Worm (Caenorhabditis elegans) whole organism, late embryonic: ENCODE measurements around the gene K08C7.6.
"Not testable (repeated sequence)": the region's sequence is repeated elsewhere in the genome, so short reads cannot be mapped to it uniquely, and the experiment has no call there.

Experiments
- C38D4.7 ChIP-seq: fragments of 200-800 bp; sonication (Bioruptor generic); optimal IDR thresholded peaks from 2 replicates; lab custom pipeline; 2018; ENCODE audit warnings: mild to moderate bottlenecking, missing genetic modification characterization, moderate library complexity, missing compliant biosample characterization
- F13H6.1 ChIP-seq: sonication (generic microtip); optimal IDR thresholded peaks from 2 replicates; lab custom pipeline; 2016; ENCODE audit warnings: missing genetic modification characterization, missing compliant biosample characterization
- K09A11.1 ChIP-seq: sonication (generic microtip); optimal IDR thresholded peaks from 2 replicates; lab custom pipeline; 2017; ENCODE audit warnings: antibody characterized with exemption, mild to moderate bottlenecking, missing genetic modification characterization, missing compliant biosample characterization; ENCODE audit not compliant: insufficient read depth
- T23F11.4 ChIP-seq: fragments of 200-800 bp; sonication (Bioruptor generic); optimal IDR thresholded peaks from 2 replicates; lab custom pipeline; 2018; ENCODE audit warnings: mild to moderate bottlenecking, missing genetic modification characterization, missing compliant biosample characterization
- ceh-14 ChIP-seq: sonication (generic microtip); optimal IDR thresholded peaks from 2 replicates; lab custom pipeline; 2016; ENCODE audit warnings: missing genotype, missing genetic modification characterization, missing compliant biosample characterization
- ceh-18 ChIP-seq: sonication (generic microtip); optimal IDR thresholded peaks from 2 replicates; lab custom pipeline; 2016; ENCODE audit warnings: missing genetic modification characterization, missing compliant biosample characterization
- ceh-2 ChIP-seq: sonication (generic microtip); optimal IDR thresholded peaks from 2 replicates; lab custom pipeline; 2016; ENCODE audit warnings: missing genotype, missing genetic modification characterization, missing compliant biosample characterization
- ceh-24 ChIP-seq: sonication (generic microtip); optimal IDR thresholded peaks from 2 replicates; lab custom pipeline; 2016; ENCODE audit warnings: mild to moderate bottlenecking, missing genetic modification characterization, missing compliant biosample characterization
- ceh-30 ChIP-seq: fragments of 150-350 bp; optimal IDR thresholded peaks from 2 replicates; lab custom pipeline; 2014; ENCODE audit warnings: missing biosample characterization, missing genetic modification characterization
- ceh-34 ChIP-seq: sonication (generic microtip); optimal IDR thresholded peaks from 2 replicates; lab custom pipeline; 2016; ENCODE audit warnings: mild to moderate bottlenecking, missing genetic modification characterization, missing compliant biosample characterization
- ceh-45 ChIP-seq: fragments of 200-800 bp; sonication (Bioruptor generic); IDR thresholded peaks from 2 replicates; pipeline ENCODE4 v1.3.6; 2022; ENCODE audit warnings: missing genetic modification reagents, missing genetic modification characterization, missing compliant biosample characterization
- ceh-48 ChIP-seq: sonication (generic microtip); optimal IDR thresholded peaks from 2 replicates; lab custom pipeline; 2016; ENCODE audit warnings: missing genetic modification characterization, inconsistent platforms, missing compliant biosample characterization
- ceh-9 ChIP-seq: sonication (generic microtip); optimal IDR thresholded peaks from 2 replicates; lab custom pipeline; 2016; ENCODE audit warnings: mild to moderate bottlenecking, missing genetic modification characterization, inconsistent platforms, missing compliant biosample characterization
- che-1 ChIP-seq: sonication (generic microtip); optimal IDR thresholded peaks from 2 replicates; lab custom pipeline; 2016; ENCODE audit warnings: mild to moderate bottlenecking, missing genetic modification characterization, missing compliant biosample characterization
- dve-1 ChIP-seq: sonication (generic microtip); optimal IDR thresholded peaks from 2 replicates; lab custom pipeline; 2017; ENCODE audit warnings: antibody characterized with exemption, mild to moderate bottlenecking, missing genetic modification characterization, missing compliant biosample characterization
- elt-4 ChIP-seq: sonication (generic microtip); optimal IDR thresholded peaks from 2 replicates; lab custom pipeline; 2016; ENCODE audit warnings: missing genetic modification characterization, missing compliant biosample characterization
- ets-4 ChIP-seq: sonication (generic microtip); optimal IDR thresholded peaks from 2 replicates; lab custom pipeline; 2016; ENCODE audit warnings: missing genetic modification characterization, missing compliant biosample characterization
- fkh-10 ChIP-seq: fragments of 150-350 bp; optimal IDR thresholded peaks from 2 replicates; lab custom pipeline; 2014; ENCODE audit warnings: missing biosample characterization, missing genetic modification reagents, missing genetic modification characterization
- gmeb-2 ChIP-seq: sonication (generic microtip); optimal IDR thresholded peaks from 2 replicates; lab custom pipeline; 2016; ENCODE audit warnings: missing genetic modification characterization, inconsistent platforms, missing compliant biosample characterization
- hlh-15 ChIP-seq: sonication (generic microtip); optimal IDR thresholded peaks from 2 replicates; lab custom pipeline; 2016; ENCODE audit warnings: missing genetic modification characterization, missing compliant biosample characterization
- hlh-30 ChIP-seq: sonication (generic microtip); optimal IDR thresholded peaks from 2 replicates; lab custom pipeline; 2017; ENCODE audit warnings: antibody characterized with exemption, missing genetic modification characterization, missing compliant biosample characterization; ENCODE audit not compliant: insufficient read depth
- lim-6 ChIP-seq: sonication (generic microtip); optimal IDR thresholded peaks from 2 replicates; lab custom pipeline; 2016; ENCODE audit warnings: missing genetic modification characterization, missing compliant biosample characterization
- lin-11 ChIP-seq: fragments of 200-800 bp; sonication (Bioruptor generic); optimal IDR thresholded peaks from 2 replicates; lab custom pipeline; 2018; ENCODE audit warnings: mild to moderate bottlenecking, missing genetic modification characterization, missing compliant biosample characterization
- madf-2 ChIP-seq: sonication (generic microtip); optimal IDR thresholded peaks from 2 replicates; lab custom pipeline; 2017; ENCODE audit warnings: missing genetic modification characterization, missing compliant biosample characterization
- nfya-1 ChIP-seq: sonication (generic microtip); optimal IDR thresholded peaks from 2 replicates; lab custom pipeline; 2017; ENCODE audit warnings: missing genetic modification characterization, mild to moderate bottlenecking, missing compliant biosample characterization, antibody characterized with exemption, moderate library complexity
- nhr-11 ChIP-seq: fragments of 150-350 bp; optimal IDR thresholded peaks from 2 replicates; lab custom pipeline; 2014; ENCODE audit warnings: missing biosample characterization, missing genetic modification characterization
- npax-4 ChIP-seq: sonication (generic microtip); optimal IDR thresholded peaks from 2 replicates; lab custom pipeline; 2016; ENCODE audit warnings: missing genetic modification characterization, missing compliant biosample characterization
- pag-3 ChIP-seq: sonication (generic microtip); optimal IDR thresholded peaks from 2 replicates; lab custom pipeline; 2016; ENCODE audit warnings: missing compliant biosample characterization, missing genetic modification characterization, borderline replicate concordance
- pha-2 ChIP-seq: sonication (generic microtip); optimal IDR thresholded peaks from 2 replicates; lab custom pipeline; 2017; ENCODE audit warnings: mild to moderate bottlenecking, missing genetic modification characterization, missing compliant biosample characterization
- pha-4 ChIP-seq: fragments of 150-350 bp; optimal IDR thresholded peaks from 2 replicates; lab custom pipeline; 2018; ENCODE audit warnings: missing biosample characterization, missing genetic modification reagents, missing genetic modification characterization
- pros-1 ChIP-seq: fragments of 150-350 bp; optimal IDR thresholded peaks from 2 replicates; lab custom pipeline; 2014; ENCODE audit warnings: missing biosample characterization, missing genetic modification reagents, missing genetic modification characterization
- ref-2 ChIP-seq: sonication (generic microtip); optimal IDR thresholded peaks from 2 replicates; lab custom pipeline; 2016; ENCODE audit warnings: missing genetic modification characterization, missing compliant biosample characterization
- rnt-1 ChIP-seq: sonication (generic microtip); optimal IDR thresholded peaks from 2 replicates; lab custom pipeline; 2016; ENCODE audit warnings: missing genetic modification characterization, missing compliant biosample characterization
- sdc-2 ChIP-seq: sonication (generic microtip); optimal IDR thresholded peaks from 2 replicates; lab custom pipeline; 2016; ENCODE audit warnings: missing genotype, missing genetic modification characterization, missing compliant biosample characterization
- tbx-2 ChIP-seq: sonication (generic microtip); optimal IDR thresholded peaks from 2 replicates; lab custom pipeline; 2016; ENCODE audit warnings: missing genetic modification characterization, missing compliant biosample characterization
- tbx-7 ChIP-seq: sonication (generic microtip); optimal IDR thresholded peaks from 2 replicates; lab custom pipeline; 2016; ENCODE audit warnings: missing genotype, missing genetic modification characterization, missing compliant biosample characterization
- unc-86 ChIP-seq: sonication (generic microtip); optimal IDR thresholded peaks from 2 replicates; lab custom pipeline; 2016; ENCODE audit warnings: missing genetic modification characterization, missing compliant biosample characterization
- zip-5 ChIP-seq: sonication (generic microtip); optimal IDR thresholded peaks from 2 replicates; lab custom pipeline; 2016; ENCODE audit warnings: missing genetic modification characterization, missing compliant biosample characterization
- ztf-16 ChIP-seq: sonication (generic microtip); optimal IDR thresholded peaks from 2 replicates; lab custom pipeline; 2017; ENCODE audit warnings: missing genetic modification characterization, missing compliant biosample characterization

Gene K08C7.6

ce11 chrIV:10688972-10689567 is 3.4 kb upstream of the K08C7.6 start, which contains the start of gene R102.3:
TSS of gene R102.3 (plus strand) at chrIV:10689517.
- TF ChIP-seq C38D4.7 (GFP tag; lab: Kevin White, UChicago): no peak
- no peak for TF ChIP-seq nfya-1
- no peak for TF ChIP-seq gmeb-2 (tag; lab: Kevin White, UChicago)
- no peak for TF ChIP-seq hlh-15
- TF ChIP-seq npax-4 (tag; lab: Kevin White, UChicago): no peak
- no peak for TF ChIP-seq ceh-34
- TF ChIP-seq elt-4 (tag; lab: Kevin White, UChicago): no peak
- TF ChIP-seq fkh-10: no peak
- no peak for TF ChIP-seq ceh-2 (tag; lab: Kevin White, UChicago)
- TF ChIP-seq lin-11 (tag; lab: Kevin White, UChicago): no peak
- no peak for TF ChIP-seq pag-3
- no peak for TF ChIP-seq hlh-30 (tag; lab: Kevin White, UChicago)
- TF ChIP-seq, all 69 proteins: peak for 0

ce11 chrIV:10687307-10687706 is 1.6 kb upstream of the K08C7.6 start, which contains the start of gene R102.2:
TSS of gene R102.2 (plus strand) at chrIV:10687607.
- not testable (repeated sequence) for TF ChIP-seq unc-86, dve-1, ceh-14 (tag; lab: Kevin White, UChicago)

DNA sequence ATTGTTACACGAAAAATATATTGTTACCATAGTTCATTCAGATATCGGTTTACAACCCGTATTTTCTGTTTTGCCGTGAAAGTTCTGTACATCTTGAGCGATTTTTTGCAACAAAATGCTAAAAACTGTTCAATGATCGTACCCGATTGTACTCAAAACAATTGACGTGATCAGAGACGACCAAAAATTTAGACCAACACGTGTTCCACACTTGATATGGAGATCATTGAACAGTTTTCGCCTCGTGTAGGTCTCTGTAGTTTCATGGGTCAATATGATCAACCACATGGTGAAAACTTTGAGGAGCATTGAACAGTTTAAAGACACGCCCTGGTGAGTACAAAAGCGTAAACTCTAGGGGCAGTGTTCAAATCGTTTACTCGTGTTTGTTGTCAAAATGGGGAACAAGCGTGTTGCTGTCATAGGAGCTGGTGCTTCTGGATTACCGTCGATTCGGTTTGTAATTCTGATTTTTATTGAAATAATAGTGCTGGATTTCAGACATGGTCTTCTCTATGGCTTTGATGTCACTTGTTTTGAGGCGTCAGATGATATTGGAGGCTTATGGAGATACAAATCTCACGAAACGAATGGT is 3.4 kb downstream of the K08C7.6 start, which contains the start of gene fmo-2:
Gene fmo-2, plus strand, starts transcription at position 370 of the 595 bp plus-strand sequence.
- TF ChIP-seq ceh-30 (tag; lab: Kevin White, UChicago) (no peak), madf-2 (tag; lab: Kevin White, UChicago) (no peak), nhr-11 (no peak), ztf-16 (tag; lab: Kevin White, UChicago) (no peak), ref-2 (tag; lab: Kevin White, UChicago) (no peak), ceh-2 (tag; lab: Kevin White, UChicago) (no peak), tbx-7 (tag; lab: Kevin White, UChicago) (no peak)

DNA sequence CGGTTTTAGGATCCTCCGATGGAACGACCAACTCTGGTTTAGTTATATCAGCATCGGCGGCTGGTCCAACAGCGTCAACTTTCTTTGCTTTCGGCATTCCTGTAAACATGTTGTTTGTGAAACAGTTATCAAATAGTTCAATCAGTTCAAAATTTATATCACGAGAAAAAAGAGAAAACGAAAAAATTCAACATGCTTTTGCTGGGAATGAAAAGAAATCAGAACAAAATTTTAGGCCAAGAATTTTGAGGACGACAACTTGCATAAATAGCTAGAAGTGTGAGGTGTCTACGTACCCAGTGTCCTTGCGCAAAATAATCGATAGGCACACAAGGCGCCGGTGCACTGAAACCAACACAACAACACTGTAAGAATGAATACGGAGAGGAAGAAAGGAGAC is 5.3 kb downstream of the K08C7.6 start, which contains the start of gene K08C7.4:
Gene K08C7.4, minus strand, starts transcription at position 101 of the 400 bp plus-strand sequence.
- no peak for TF ChIP-seq pros-1 (tag; lab: Kevin White, UChicago)
- TF ChIP-seq rnt-1 (tag; lab: Kevin White, UChicago): no peak
- no peak for TF ChIP-seq fkh-10
- TF ChIP-seq hlh-15: no peak
- TF ChIP-seq tbx-7 (tag; lab: Kevin White, UChicago): no peak
- no peak for TF ChIP-seq ceh-45
- no peak for TF ChIP-seq ceh-9 (tag; lab: Kevin White, UChicago)
- TF ChIP-seq che-1 (tag; lab: Kevin White, UChicago): no peak
- TF ChIP-seq pag-3: no peak
- no peak for TF ChIP-seq T23F11.4 (GFP tag; lab: Kevin White, UChicago)
- no peak for TF ChIP-seq ceh-30 (tag; lab: Kevin White, UChicago)

DNA sequence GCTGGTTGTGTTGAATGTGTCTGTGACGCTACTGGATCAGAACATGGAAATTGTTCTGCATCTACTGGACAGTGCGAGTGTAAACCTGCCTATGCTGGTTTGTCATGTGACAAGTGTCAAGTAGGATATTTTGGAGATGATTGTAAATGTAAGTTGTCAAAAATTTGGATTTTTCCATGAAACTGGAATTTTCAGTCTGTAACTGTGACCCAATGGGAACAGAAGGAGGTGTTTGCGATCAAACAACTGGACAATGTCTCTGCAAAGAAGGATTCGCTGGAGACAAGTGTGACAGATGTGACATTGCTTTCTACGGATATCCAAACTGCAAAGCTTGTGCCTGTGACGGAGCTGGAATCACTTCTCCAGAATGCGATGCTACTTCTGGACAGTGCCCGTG is 17.1 kb downstream of the K08C7.6 start:
- TF ChIP-seq ref-2 (tag; lab: Kevin White, UChicago) (no peak), zip-5 (no peak), F13H6.1 (tag; lab: Kevin White, UChicago) (no peak), pros-1 (tag; lab: Kevin White, UChicago) (no peak), ceh-18 (tag; lab: Kevin White, UChicago) (no peak), lim-6 (tag; lab: Kevin White, UChicago) (no peak), tbx-2 (tag; lab: Kevin White, UChicago) (no peak), T23F11.4 (GFP tag; lab: Kevin White, UChicago) (no peak), ets-4 (tag; lab: Kevin White, UChicago) (no peak), pha-2 (tag; lab: Kevin White, UChicago) (no peak), K09A11.1 (tag; lab: Kevin White, UChicago) (no peak), ceh-45 (no peak), hlh-30 (tag; lab: Kevin White, UChicago) (no peak), ceh-24 (no peak), che-1 (tag; lab: Kevin White, UChicago) (no peak), ceh-48 (tag; lab: Kevin White, UChicago) (no peak), pha-4 (tag; lab: Kevin White, UChicago) (no peak), sdc-2 (tag; lab: Kevin White, UChicago) (no peak), ceh-34 (no peak)
